Worm (Caenorhabditis elegans): ENCODE data around the gene C29E4.13.

ce11 chrIII:7925968-7926367, 2.5 kb downstream of the C29E4.13 start:
- no peak for TF ChIP-seq alr-1 (tag; optimal IDR thresholded peaks at IDR 0.05; ENCODE audit: borderline replicate concordance)
- no peak for TF ChIP-seq nhr-76 (tag; optimal IDR thresholded peaks at IDR 0.05)
- no peak for TF ChIP-seq elt-3 (tag; optimal IDR thresholded peaks at IDR 0.05)
